Worm (Caenorhabditis elegans) whole organism, L4 larva: ENCODE data around the gene F13D12.5.

Source experiments
- ZK546.5 ChIP-seq, 2 experiments: sonication (generic microtip); optimal IDR thresholded peaks; 2 replicates each; lab custom pipeline; 2017; ENCODE audit warnings: missing biosample characterization in 2 of 2, missing genetic modification characterization in 2 of 2
- aha-1 ChIP-seq: fragments of 150-350 bp; peaks from one replicate; lab custom pipeline; 2014; ENCODE audit warnings: missing biosample characterization, missing genetic modification characterization

- TF ChIP-seq aha-1 (tag; lab: Kevin White, UChicago) = no peak
- TF ChIP-seq ZK546.5 (tag; optimal IDR thresholded peaks at IDR 0.05; lab: Kevin White, UChicago) = no peak
These were observed 11.9 kb upstream of the F13D12.5 start for ce11 chrII:11714728-11715127.
